Fruit fly (Drosophila melanogaster) whole organism, embryonic: ENCODE results near the gene PIG-B.

Source experiments
- CG10209 ChIP-seq: fragments of 200-800 bp; sonication (Bioruptor generic); optimal IDR thresholded peaks from 3 replicates; lab custom pipeline; 2017; ENCODE audit warnings: missing biosample characterization, mild to moderate bottlenecking, missing genetic modification characterization, missing genetic modification reagents
- CG10431 ChIP-seq: fragments of 200-800 bp; sonication (Bioruptor generic); optimal IDR thresholded peaks from 3 replicates; lab custom pipeline; 2018; ENCODE audit warnings: missing biosample characterization, mild to moderate bottlenecking, missing genetic modification characterization
- CG11560 ChIP-seq: fragments of 200-800 bp; sonication (Bioruptor generic); IDR thresholded peaks from 3 replicates; pipeline ENCODE4 v1.3.6; 2022; ENCODE audit warnings: missing biosample characterization, missing genetic modification characterization
- CG13894 ChIP-seq: fragments of 200-800 bp; sonication (Bioruptor generic); optimal IDR thresholded peaks from 3 replicates; lab custom pipeline; 2018; ENCODE audit warnings: missing biosample characterization, mild to moderate bottlenecking, missing genetic modification characterization, moderate library complexity
- CG17186 ChIP-seq: fragments of 200-800 bp; sonication (Bioruptor generic); optimal IDR thresholded peaks from 3 replicates; lab custom pipeline; 2017; ENCODE audit warnings: missing biosample characterization, missing genetic modification reagents, missing genetic modification characterization
- CG17359 ChIP-seq: fragments of 200-800 bp; sonication (Bioruptor generic); optimal IDR thresholded peaks from 3 replicates; lab custom pipeline; 2018; ENCODE audit warnings: missing biosample characterization, mild to moderate bottlenecking, missing genetic modification characterization, moderate library complexity
- CG30020 ChIP-seq: fragments of 200-800 bp; optimal IDR thresholded peaks from 2 replicates; lab custom pipeline; 2019; ENCODE audit warnings: missing biosample characterization, mild to moderate bottlenecking, missing genetic modification characterization, moderate library complexity
- CG32532 ChIP-seq: fragments of 200-800 bp; sonication (Bioruptor generic); IDR thresholded peaks from 2 replicates; pipeline ENCODE4 v1.3.6; 2022; ENCODE audit warnings: missing biosample characterization, missing genetic modification characterization
- CG33213 ChIP-seq: fragments of 200-800 bp; sonication (Bioruptor generic); optimal IDR thresholded peaks from 3 replicates; lab custom pipeline; 2016; ENCODE audit warnings: missing biosample characterization, missing genetic modification characterization
- CG4617 ChIP-seq: fragments of 200-800 bp; sonication (Bioruptor generic); optimal IDR thresholded peaks from 3 replicates; lab custom pipeline; 2016; ENCODE audit warnings: missing biosample characterization, missing genetic modification characterization, borderline replicate concordance
- CG5245 ChIP-seq: fragments of 200-800 bp; sonication (Bioruptor generic); optimal IDR thresholded peaks from 3 replicates; lab custom pipeline; 2016; ENCODE audit warnings: missing biosample characterization, missing genetic modification characterization
- CG6683 ChIP-seq: fragments of 200-800 bp; sonication (Bioruptor generic); optimal IDR thresholded peaks from 2 replicates; lab custom pipeline; 2017; ENCODE audit warnings: missing biosample characterization, mild to moderate bottlenecking, missing genetic modification characterization, missing genetic modification reagents
- CG7963 ChIP-seq: fragments of 200-800 bp; sonication (Bioruptor generic); IDR thresholded peaks from 3 replicates; pipeline ENCODE4 v1.3.6; 2022; ENCODE audit warnings: missing biosample characterization, missing genetic modification characterization; ENCODE audit not compliant: partially characterized antibody
- Dip2 ChIP-seq: fragments of 200-800 bp; sonication (Bioruptor generic); IDR thresholded peaks from 2 replicates; pipeline ENCODE4 v1.3.6; 2022; ENCODE audit warnings: missing biosample characterization, missing genetic modification characterization
- Fer3 ChIP-seq: fragments of 200-800 bp; sonication (Bioruptor generic); optimal IDR thresholded peaks from 2 replicates; lab custom pipeline; 2018; ENCODE audit warnings: missing biosample characterization, mild to moderate bottlenecking, missing genetic modification characterization, moderate library complexity
- HHEX ChIP-seq: fragments of 200-800 bp; sonication (Bioruptor generic); optimal IDR thresholded peaks from 3 replicates; lab custom pipeline; 2017; ENCODE audit warnings: missing biosample characterization, mild to moderate bottlenecking, missing genetic modification characterization, missing genetic modification reagents
- Hand ChIP-seq: fragments of 200-800 bp; sonication (Bioruptor generic); optimal IDR thresholded peaks from 2 replicates; lab custom pipeline; 2017; ENCODE audit warnings: mild to moderate bottlenecking, missing biosample characterization, missing genetic modification reagents, missing genetic modification characterization
- Hmr ChIP-seq: fragments of 200-800 bp; sonication (Bioruptor generic); optimal IDR thresholded peaks from 3 replicates; lab custom pipeline; 2017; ENCODE audit warnings: mild to moderate bottlenecking, missing biosample characterization, missing genetic modification reagents, missing genetic modification characterization
- Kr ChIP-seq: fragments of 200-800 bp; sonication (Bioruptor generic); optimal IDR thresholded peaks from 2 replicates; lab custom pipeline; 2017; ENCODE audit warnings: missing biosample characterization, mild to moderate bottlenecking, missing genetic modification characterization
- Mrtf ChIP-seq: fragments of 200-800 bp; sonication (Bioruptor generic); IDR thresholded peaks from 3 replicates; pipeline ENCODE4 v1.3.6; 2022; ENCODE audit warnings: missing biosample characterization, missing genetic modification characterization
- NC2α ChIP-seq: fragments of 200-800 bp; sonication (Bioruptor generic); optimal IDR thresholded peaks from 2 replicates; lab custom pipeline; 2016; ENCODE audit warnings: missing biosample characterization, missing genetic modification characterization
- NFAT ChIP-seq: fragments of 200-800 bp; sonication (Bioruptor generic); IDR thresholded peaks from 2 replicates; pipeline ENCODE4 v1.3.6; 2022; ENCODE audit warnings: missing biosample characterization, missing genetic modification characterization
- Nf-YC ChIP-seq: fragments of 200-800 bp; optimal IDR thresholded peaks from 3 replicates; lab custom pipeline; 2019; ENCODE audit warnings: missing biosample characterization, mild to moderate bottlenecking, missing genetic modification characterization, moderate library complexity
- Opbp ChIP-seq: fragments of 200-800 bp; sonication (Bioruptor generic); IDR thresholded peaks from 3 replicates; pipeline ENCODE4 v1.3.6; 2022; ENCODE audit warnings: missing biosample characterization, missing genetic modification characterization; ENCODE audit not compliant: partially characterized antibody
- Pdp1 ChIP-seq, 2 experiments: fragments of 200-800 bp; sonication (Bioruptor generic); optimal IDR thresholded peaks; 3 replicates each; lab custom pipeline; 2016; ENCODE audit warnings: missing biosample characterization in 2 of 2, missing genetic modification characterization in 2 of 2, mild to moderate bottlenecking in 1 of 2, moderate library complexity in 1 of 2
- Rfx ChIP-seq: fragments of 200-800 bp; sonication (Bioruptor generic); IDR thresholded peaks from 2 replicates; pipeline ENCODE4 v1.3.6; 2022; ENCODE audit warnings: missing biosample characterization, missing genetic modification characterization
- Sox102F ChIP-seq: fragments of 200-800 bp; sonication (Bioruptor generic); optimal IDR thresholded peaks from 2 replicates; lab custom pipeline; 2018; ENCODE audit warnings: missing biosample characterization, mild to moderate bottlenecking, missing genetic modification characterization, moderate library complexity
- Sry-δ ChIP-seq: fragments of 200-800 bp; sonication (Bioruptor generic); optimal IDR thresholded peaks from 2 replicates; lab custom pipeline; 2016; ENCODE audit warnings: missing biosample characterization, missing genetic modification characterization
- Xrp1 ChIP-seq: fragments of 200-800 bp; sonication (Bioruptor generic); IDR thresholded peaks from 2 replicates; pipeline ENCODE4 v1.3.6; 2022; ENCODE audit warnings: missing biosample characterization, missing genetic modification characterization
- ash1 ChIP-seq: fragments of 200-800 bp; sonication (Bioruptor generic); optimal IDR thresholded peaks from 2 replicates; lab custom pipeline; 2018; ENCODE audit warnings: missing biosample characterization, mild to moderate bottlenecking, missing genetic modification characterization
- az2 ChIP-seq: fragments of 200-800 bp; sonication (Bioruptor generic); optimal IDR thresholded peaks from 3 replicates; lab custom pipeline; 2016; ENCODE audit warnings: missing biosample characterization, missing genetic modification characterization
- bigmax ChIP-seq: fragments of 200-800 bp; sonication (Bioruptor generic); optimal IDR thresholded peaks from 2 replicates; lab custom pipeline; 2018; ENCODE audit warnings: missing biosample characterization, mild to moderate bottlenecking, missing genetic modification characterization
- cato ChIP-seq: fragments of 200-800 bp; sonication (Bioruptor generic); optimal IDR thresholded peaks from 2 replicates; lab custom pipeline; 2016; ENCODE audit warnings: missing biosample characterization, missing genetic modification characterization, borderline replicate concordance
- cg ChIP-seq: fragments of 200-800 bp; sonication (Bioruptor generic); optimal IDR thresholded peaks from 3 replicates; lab custom pipeline; 2019; ENCODE audit warnings: missing biosample characterization, mild to moderate bottlenecking, missing genetic modification characterization, moderate library complexity
- crp ChIP-seq, 2 experiments: fragments of 200-800 bp; sonication (Bioruptor generic); optimal IDR thresholded peaks; 2 replicates in 1 of 2; 3 replicates in 1 of 2; lab custom pipeline; 2017; ENCODE audit warnings: missing biosample characterization in 2 of 2, missing genetic modification characterization in 2 of 2, mild to moderate bottlenecking in 1 of 2, moderate library complexity in 1 of 2
- dati ChIP-seq: fragments of 200-800 bp; sonication (Bioruptor generic); IDR thresholded peaks from 2 replicates; pipeline ENCODE4 v1.3.6; 2022; ENCODE audit warnings: missing biosample characterization, missing genetic modification characterization
- ewg ChIP-seq: fragments of 200-800 bp; sonication (Bioruptor generic); optimal IDR thresholded peaks from 3 replicates; lab custom pipeline; 2017; ENCODE audit warnings: mild to moderate bottlenecking, missing biosample characterization, missing genetic modification reagents, missing genetic modification characterization
- gce ChIP-seq: fragments of 200-800 bp; sonication (Bioruptor generic); IDR thresholded peaks from 3 replicates; pipeline ENCODE4 v1.3.6; 2022; ENCODE audit warnings: missing biosample characterization, missing genetic modification characterization
- jigr1 ChIP-seq: fragments of 200-800 bp; sonication (Bioruptor generic); IDR thresholded peaks from 3 replicates; pipeline ENCODE4 v1.3.6; 2022; ENCODE audit warnings: missing biosample characterization, missing genetic modification characterization
- maf-S ChIP-seq: fragments of 200-800 bp; sonication (Bioruptor generic); optimal IDR thresholded peaks from 2 replicates; lab custom pipeline; 2016; ENCODE audit warnings: missing biosample characterization, missing genetic modification characterization
- mld ChIP-seq: fragments of 200-800 bp; sonication (Bioruptor generic); IDR thresholded peaks from 3 replicates; pipeline ENCODE4 v1.3.6; 2022; ENCODE audit warnings: missing biosample characterization, missing genetic modification characterization; ENCODE audit not compliant: partially characterized antibody
- nau ChIP-seq: fragments of 200-800 bp; sonication (Bioruptor generic); optimal IDR thresholded peaks from 3 replicates; lab custom pipeline; 2017; ENCODE audit warnings: missing biosample characterization, mild to moderate bottlenecking, missing genetic modification characterization, missing genetic modification reagents
- nom ChIP-seq: fragments of 200-800 bp; sonication (Bioruptor generic); optimal IDR thresholded peaks from 2 replicates; lab custom pipeline; 2017; ENCODE audit warnings: missing biosample characterization, missing genetic modification characterization, mild to moderate bottlenecking, moderate library complexity, missing genetic modification reagents
- prd ChIP-seq, 3 experiments: fragments of >200 bp in 2 of 3; fragments of 200-800 bp in 1 of 3; sonication (Bioruptor generic) in 1 of 3; optimal IDR thresholded peaks in 2 of 3; IDR thresholded peaks in 1 of 3; 2 replicates in 2 of 3; 3 replicates in 1 of 3; pipeline versions ENCODE4 v1.3.6 to Lab custom; 2017 to 2022; ENCODE audit warnings: missing biosample characterization in 1 of 3, missing genetic modification characterization in 1 of 3
- psq ChIP-seq: fragments of 200-800 bp; sonication (Bioruptor generic); optimal IDR thresholded peaks from 2 replicates; lab custom pipeline; 2017; ENCODE audit warnings: missing biosample characterization, missing genetic modification characterization
- sna ChIP-seq: fragments of 200-800 bp; sonication (Bioruptor generic); IDR thresholded peaks from 2 replicates; pipeline ENCODE4 v1.3.6; 2022; ENCODE audit warnings: missing biosample characterization, missing genetic modification characterization; ENCODE audit not compliant: partially characterized antibody
- tgo ChIP-seq: fragments of 200-800 bp; sonication (Bioruptor generic); IDR thresholded peaks from 3 replicates; pipeline ENCODE4 v1.3.6; 2022; ENCODE audit warnings: missing biosample characterization, missing genetic modification characterization
- yki ChIP-seq: fragments of >200 bp; optimal IDR thresholded peaks from 3 replicates; lab custom pipeline; 2018

Gene PIG-B

dm6 chr3L:3818566-3819325, 7.7 kb downstream of the PIG-B start, which contains the start of gene enc (continued):
- TF ChIP-seq CG33213 (GFP tag; lab: Kevin White, UChicago) (peak; percentile 10), cg (GFP tag; lab: Kevin White, UChicago) (peak; percentile 86), Mrtf (GFP tag; lab: Robert Waterston, UW) (no peak), Nf-YC (peak; percentile 29), CG10431 (GFP tag; lab: Kevin White, UChicago) (peak; percentile 60), NC2α (GFP tag; lab: Kevin White, UChicago) (no peak), Fer3 (peak; percentile 6), ash1 (GFP tag; lab: Kevin White, UChicago) (no peak), psq (no peak), sna (GFP tag; lab: Robert Waterston, UW) (peak; percentile 93), Opbp (peak; percentile 97), Pdp1 (GFP tag; optimal IDR thresholded peaks at IDR 0.05; lab: Kevin White, UChicago) (peak in 1 of 2 experiments; percentile 40), crp (GFP tag; optimal IDR thresholded peaks at IDR 0.05; lab: Kevin White, UChicago) (peak in 1 of 2 experiments; percentile 24), Xrp1 (GFP tag; lab: Robert Waterston, UW) (no peak), Sry-δ (GFP tag; lab: Kevin White, UChicago) (peak; percentile 95), CG32532 (GFP tag; lab: Robert Waterston, UW) (peak; percentile 30; the same call in 1 of the 2 replicates), CG13894 (no peak), CG17186 (GFP tag; lab: Kevin White, UChicago) (peak; percentile 45), prd (optimal IDR thresholded peaks at IDR 0.05; lab: Kevin White, UChicago) (no peak), prd (GFP tag; IDR thresholded peaks at IDR 0.05; lab: Robert Waterston, UW) (no peak), Sox102F (GFP tag; lab: Kevin White, UChicago) (no peak), jigr1 (GFP tag; lab: Robert Waterston, UW) (peak; percentile 31; the same call in 1 of the 3 replicates), Hand (GFP tag; lab: Kevin White, UChicago) (no peak), az2 (GFP tag; lab: Kevin White, UChicago) (no peak), yki (lab: Kevin White, UChicago) (no peak), NFAT (GFP tag; lab: Robert Waterston, UW) (no peak), CG5245 (GFP tag; lab: Kevin White, UChicago) (no peak), dati (GFP tag; lab: Robert Waterston, UW) (no peak), maf-S (GFP tag; lab: Kevin White, UChicago) (peak; percentile 8), cato (GFP tag; lab: Kevin White, UChicago) (no peak), CG30020 (tag; lab: Kevin White, UChicago) (peak; percentile 47), CG17359 (tag; lab: Kevin White, UChicago) (no peak), tgo (GFP tag; lab: Robert Waterston, UW) (no peak), gce (GFP tag; lab: Robert Waterston, UW) (no peak), Kr (GFP tag; lab: Kevin White, UChicago) (no peak), ewg (no peak), Dip2 (no peak), CG10209 (GFP tag; lab: Kevin White, UChicago) (no peak), nom (no peak), CG4617 (GFP tag; lab: Kevin White, UChicago) (peak; percentile 90), mld (GFP tag; lab: Robert Waterston, UW) (peak; percentile 90), bigmax (GFP tag; lab: Kevin White, UChicago) (no peak), CG7963 (GFP tag; lab: Robert Waterston, UW) (peak; percentile 96), CG6683 (GFP tag; lab: Kevin White, UChicago) (no peak), Rfx (GFP tag; lab: Robert Waterston, UW) (peak; percentile 42; the same call in 1 of the 2 replicates), HHEX (GFP tag; lab: Kevin White, UChicago) (no peak), nau (GFP tag; lab: Kevin White, UChicago) (no peak), Hmr (no peak), CG11560 (tag; lab: Robert Waterston, UW) (no peak)
